Fruit fly (Drosophila melanogaster): ENCODE results near the gene stet.
A peak's percentile ranks its signal among the peaks of the same experiment; 100 is the strongest.

Gene stet

DNA sequence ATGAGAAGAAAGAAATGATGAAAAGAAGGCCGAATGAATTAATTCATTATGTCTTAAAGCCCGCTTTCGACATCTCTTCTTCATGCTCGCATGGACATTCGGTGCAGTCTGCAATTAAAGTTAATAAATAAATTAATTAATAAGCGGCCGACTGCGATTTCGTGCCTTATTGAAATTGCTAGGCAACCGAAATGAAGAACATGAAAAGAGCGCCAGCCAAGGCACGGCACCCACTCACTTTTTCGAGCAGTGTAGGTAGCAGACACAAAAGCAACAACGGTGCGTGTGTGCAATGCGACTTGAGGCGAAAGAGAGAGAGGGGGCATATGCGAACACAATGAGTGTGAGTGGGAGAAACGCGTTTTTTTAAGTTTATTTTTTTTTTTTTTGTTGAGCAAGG is 24.9 kb downstream of the stet start:
- peak; percentile 27 for TF ChIP-seq CG9948 (tag; optimal IDR thresholded peaks at IDR 0.05)
- TF ChIP-seq CG15710 (tag; optimal IDR thresholded peaks at IDR 0.05), result peak; percentile 31
- TF ChIP-seq CG14655 (GFP tag; optimal IDR thresholded peaks at IDR 0.05), result peak; percentile 56
- no peak for TF ChIP-seq gl (tag; optimal IDR thresholded peaks at IDR 0.05)
- peak; percentile 20 for TF ChIP-seq CG8301 (tag; optimal IDR thresholded peaks at IDR 0.05)
- peak; percentile 6; the same call in 1 of the 2 replicates for TF ChIP-seq rn (GFP tag; IDR thresholded peaks at IDR 0.05)
- peak; percentile 65 for TF ChIP-seq CG32121 (GFP tag; IDR thresholded peaks at IDR 0.05)
- peak; percentile 19 for TF ChIP-seq CG34367 (tag; optimal IDR thresholded peaks at IDR 0.05)
- 0 out of 2 replicates have a peak, but pooled peaks have one; percentile 49 for TF ChIP-seq CG10348 (GFP tag; IDR thresholded peaks at IDR 0.05)
- peak; percentile 72; the same call in 2 of the 3 replicates for TF ChIP-seq fd96Ca (GFP tag; IDR thresholded peaks at IDR 0.05)
- peak; percentile 77 for TF ChIP-seq CG4496 (GFP tag; IDR thresholded peaks at IDR 0.05)
- peak; percentile 15 for TF ChIP-seq Snoo (tag; optimal IDR thresholded peaks at IDR 0.05)
- peak; percentile 38 for TF ChIP-seq CG8159 (tag; optimal IDR thresholded peaks at IDR 0.05)
- TF ChIP-seq Pif1B (GFP tag; optimal IDR thresholded peaks at IDR 0.05), result peak; percentile 63
- TF ChIP-seq CG12605 (GFP tag; IDR thresholded peaks at IDR 0.05), result peak; percentile 16; the same call in 1 of the 2 replicates
- TF ChIP-seq D1 (tag; optimal IDR thresholded peaks at IDR 0.05), result no peak
- TF ChIP-seq EcR (GFP tag; optimal IDR thresholded peaks at IDR 0.05), result no peak
- no peak for TF ChIP-seq CG13204 (GFP tag; optimal IDR thresholded peaks at IDR 0.05)
- peak; percentile 43 for TF ChIP-seq Ets98B (GFP tag; IDR thresholded peaks at IDR 0.05)
- peak; percentile 53 for TF ChIP-seq Pif1A (GFP tag; optimal IDR thresholded peaks at IDR 0.05)
- TF ChIP-seq CG17806 (tag; optimal IDR thresholded peaks at IDR 0.05), result peak; percentile 28

- TF ChIP-seq Pif1A (GFP tag; optimal IDR thresholded peaks at IDR 0.05) (no peak), fd96Ca (GFP tag; IDR thresholded peaks at IDR 0.05) (peak; percentile 40; the same call in 1 of the 3 replicates), Pif1B (GFP tag; optimal IDR thresholded peaks at IDR 0.05) (no peak), Snoo (tag; optimal IDR thresholded peaks at IDR 0.05) (peak; percentile 12), CG13204 (GFP tag; optimal IDR thresholded peaks at IDR 0.05) (peak; percentile 64), CG4496 (GFP tag; IDR thresholded peaks at IDR 0.05) (peak; percentile 66; the same call in 2 of the 3 replicates), CG12605 (GFP tag; IDR thresholded peaks at IDR 0.05) (peak; percentile 42), rn (GFP tag; IDR thresholded peaks at IDR 0.05) (no peak), CG34367 (tag; optimal IDR thresholded peaks at IDR 0.05) (peak; percentile 16), CG15710 (tag; optimal IDR thresholded peaks at IDR 0.05) (no peak), EcR (GFP tag; optimal IDR thresholded peaks at IDR 0.05) (peak; percentile 19), CG8159 (tag; optimal IDR thresholded peaks at IDR 0.05) (peak; percentile 5), CG10348 (GFP tag; IDR thresholded peaks at IDR 0.05) (no peak), CG14655 (GFP tag; optimal IDR thresholded peaks at IDR 0.05) (no peak), CG32121 (GFP tag; IDR thresholded peaks at IDR 0.05) (no peak; the same call in 1 of the 2 replicates), CG9948 (tag; optimal IDR thresholded peaks at IDR 0.05) (no peak), D1 (tag; optimal IDR thresholded peaks at IDR 0.05) (no peak), Ets98B (GFP tag; IDR thresholded peaks at IDR 0.05) (peak; percentile 51; the same call in 1 of the 2 replicates), gl (tag; optimal IDR thresholded peaks at IDR 0.05) (peak; percentile 27), CG17806 (tag; optimal IDR thresholded peaks at IDR 0.05) (peak; percentile 1), CG8301 (tag; optimal IDR thresholded peaks at IDR 0.05) (no peak)
These were observed 25.8 kb downstream of the stet start, which contains the start of gene rho for dm6 chr3L:1463547-1463946. rho (plus strand) TSS chr3L:1463811.

- TF ChIP-seq gl (tag; optimal IDR thresholded peaks at IDR 0.05) (no peak), D1 (tag; optimal IDR thresholded peaks at IDR 0.05) (no peak), fd96Ca (GFP tag; IDR thresholded peaks at IDR 0.05) (no peak), rn (GFP tag; IDR thresholded peaks at IDR 0.05) (no peak), Snoo (tag; optimal IDR thresholded peaks at IDR 0.05) (no peak), CG13204 (GFP tag; optimal IDR thresholded peaks at IDR 0.05) (no peak), Ets98B (GFP tag; IDR thresholded peaks at IDR 0.05) (no peak), CG15710 (tag; optimal IDR thresholded peaks at IDR 0.05) (no peak), CG32121 (GFP tag; IDR thresholded peaks at IDR 0.05) (no peak), Pif1B (GFP tag; optimal IDR thresholded peaks at IDR 0.05) (no peak), CG4496 (GFP tag; IDR thresholded peaks at IDR 0.05) (no peak), CG17806 (tag; optimal IDR thresholded peaks at IDR 0.05) (no peak), CG12605 (GFP tag; IDR thresholded peaks at IDR 0.05) (no peak)
These were observed 27.5 kb downstream of the stet start for dm6 chr3L:1461831-1462230.

DNA sequence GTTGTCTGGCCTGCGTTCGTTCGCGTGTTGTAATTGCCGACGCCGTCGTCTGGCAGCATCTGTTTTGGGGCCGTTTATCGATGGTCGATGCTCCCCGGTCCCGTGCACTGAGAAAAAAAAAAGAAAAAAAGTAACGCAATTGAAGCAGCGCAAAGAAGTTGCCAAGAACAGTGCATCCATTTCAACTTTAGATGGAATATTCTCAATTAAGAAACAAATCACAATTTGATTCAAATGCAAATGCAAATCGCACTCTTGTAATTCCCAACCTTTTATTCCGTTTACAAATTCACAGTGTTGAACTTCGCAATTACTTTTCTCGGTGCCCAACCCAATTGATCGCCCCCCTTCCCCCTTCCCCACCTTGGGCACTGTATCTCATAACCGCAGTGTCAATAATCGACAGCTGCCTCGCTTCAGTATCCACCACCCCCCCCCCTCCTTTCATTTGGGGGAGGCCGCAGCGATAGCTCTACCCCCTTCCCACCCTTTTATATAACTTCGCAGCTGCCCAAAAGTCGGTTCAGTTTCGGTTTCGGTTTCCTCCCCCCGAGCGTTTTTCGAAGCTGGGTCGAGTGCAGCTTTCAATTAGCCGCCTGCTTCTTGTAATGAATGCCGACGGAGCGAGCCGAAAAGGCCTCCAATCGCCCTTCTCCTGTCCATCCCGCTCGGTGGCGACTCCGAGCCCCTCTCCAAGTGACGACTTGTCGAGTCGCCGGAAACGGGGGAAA is 31.2 kb downstream of the stet start:
- TF ChIP-seq CG13204 (GFP tag; optimal IDR thresholded peaks at IDR 0.05) (no peak), CG32121 (GFP tag; IDR thresholded peaks at IDR 0.05) (no peak), Pif1A (GFP tag; optimal IDR thresholded peaks at IDR 0.05) (no peak), Pif1B (GFP tag; optimal IDR thresholded peaks at IDR 0.05) (no peak), CG8159 (tag; optimal IDR thresholded peaks at IDR 0.05) (peak; percentile 18), CG4496 (GFP tag; IDR thresholded peaks at IDR 0.05) (no peak), fd96Ca (GFP tag; IDR thresholded peaks at IDR 0.05) (no peak), CG34367 (tag; optimal IDR thresholded peaks at IDR 0.05) (no peak), CG9948 (tag; optimal IDR thresholded peaks at IDR 0.05) (peak; percentile 6), Snoo (tag; optimal IDR thresholded peaks at IDR 0.05) (peak; percentile 74), CG8301 (tag; optimal IDR thresholded peaks at IDR 0.05) (no peak), EcR (GFP tag; optimal IDR thresholded peaks at IDR 0.05) (peak; percentile 21), CG15710 (tag; optimal IDR thresholded peaks at IDR 0.05) (no peak)

dm6 chr3L:1457281-1457680 is 32.1 kb downstream of the stet start:
- no peak for TF ChIP-seq CG12605 (GFP tag; IDR thresholded peaks at IDR 0.05)
- no peak for TF ChIP-seq CG8159 (tag; optimal IDR thresholded peaks at IDR 0.05)
- peak; percentile 24 for TF ChIP-seq Snoo (tag; optimal IDR thresholded peaks at IDR 0.05)
- no peak for TF ChIP-seq CG17806 (tag; optimal IDR thresholded peaks at IDR 0.05)
- TF ChIP-seq CG4496 (GFP tag; IDR thresholded peaks at IDR 0.05), result no peak
- peak; percentile 15 for TF ChIP-seq CG13204 (GFP tag; optimal IDR thresholded peaks at IDR 0.05)
- TF ChIP-seq fd96Ca (GFP tag; IDR thresholded peaks at IDR 0.05), result no peak
- TF ChIP-seq Pif1A (GFP tag; optimal IDR thresholded peaks at IDR 0.05), result peak; percentile 31
- TF ChIP-seq D1 (tag; optimal IDR thresholded peaks at IDR 0.05), result no peak
- TF ChIP-seq CG10348 (GFP tag; IDR thresholded peaks at IDR 0.05), result no peak
- TF ChIP-seq CG9948 (tag; optimal IDR thresholded peaks at IDR 0.05), result no peak
- peak; percentile 35 for TF ChIP-seq Pif1B (GFP tag; optimal IDR thresholded peaks at IDR 0.05)
